Fruit fly (Drosophila melanogaster) whole organism, embryonic: ENCODE data around the gene Roc1b.

ENCODE experiments used
- CG11696 ChIP-seq: fragments of 200-800 bp; sonication (Bioruptor generic); IDR thresholded peaks from 2 replicates; pipeline ENCODE4 v1.3.6; 2022; ENCODE audit warnings: missing biosample characterization, missing genetic modification characterization
- CG12744 ChIP-seq: fragments of 200-800 bp; sonication (Bioruptor generic); optimal IDR thresholded peaks from 2 replicates; lab custom pipeline; 2016; ENCODE audit warnings: missing biosample characterization, missing genetic modification characterization
- CG15269 ChIP-seq: fragments of 200-800 bp; sonication (Bioruptor generic); optimal IDR thresholded peaks from 2 replicates; lab custom pipeline; 2018; ENCODE audit warnings: missing biosample characterization, mild to moderate bottlenecking, missing genetic modification characterization, moderate library complexity
- CG31224 ChIP-seq: fragments of 200-800 bp; sonication (Bioruptor generic); IDR thresholded peaks from 2 replicates; pipeline ENCODE4 v1.3.6; 2022; ENCODE audit warnings: missing biosample characterization, missing genetic modification characterization
- Lim3 ChIP-seq: fragments of 200-800 bp; sonication (Bioruptor generic); IDR thresholded peaks from 2 replicates; pipeline ENCODE4 v1.3.6; 2022; ENCODE audit warnings: missing biosample characterization, missing genetic modification characterization
- Ptx1 ChIP-seq: fragments of 200-800 bp; sonication (Bioruptor generic); IDR thresholded peaks from 2 replicates; pipeline ENCODE4 v1.3.6; 2022; ENCODE audit warnings: missing biosample characterization, missing genetic modification characterization
- ewg ChIP-seq: fragments of 200-800 bp; sonication (Bioruptor generic); optimal IDR thresholded peaks from 3 replicates; lab custom pipeline; 2017; ENCODE audit warnings: mild to moderate bottlenecking, missing biosample characterization, missing genetic modification reagents, missing genetic modification characterization
- grau ChIP-seq: fragments of 200-800 bp; optimal IDR thresholded peaks from 3 replicates; lab custom pipeline; 2019; ENCODE audit warnings: missing biosample characterization, mild to moderate bottlenecking, missing genetic modification characterization, moderate library complexity
- odd ChIP-seq: fragments of 200-800 bp; sonication (Bioruptor generic); optimal IDR thresholded peaks from 2 replicates; lab custom pipeline; 2017; ENCODE audit warnings: missing biosample characterization, mild to moderate bottlenecking, missing genetic modification characterization

DNA sequence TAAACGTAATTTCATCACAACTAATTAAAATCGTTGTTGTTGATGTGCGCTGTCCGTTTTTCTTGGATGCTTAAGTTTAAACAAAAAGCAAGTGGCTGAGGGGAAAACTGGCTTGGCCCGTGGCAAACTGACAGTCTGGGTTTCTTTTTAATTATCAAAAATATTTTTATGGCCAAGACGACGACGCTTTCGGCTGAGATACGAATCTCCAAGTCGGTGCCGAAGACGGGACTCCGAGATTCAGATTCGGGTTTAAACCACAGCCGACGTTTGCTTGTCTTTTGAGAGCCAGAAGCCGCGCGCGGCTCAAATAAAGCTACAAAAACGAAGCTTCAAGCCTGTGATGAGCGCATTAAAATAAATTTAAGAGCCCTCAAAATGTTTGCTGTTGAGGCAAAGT is 17.9 kb downstream of the Roc1b start:
- TF ChIP-seq ewg (GFP tag; lab: Kevin White, UChicago) (no peak), grau (no peak), CG11696 (GFP tag; lab: Robert Waterston, UW) (no peak), CG12744 (GFP tag; lab: Kevin White, UChicago) (no peak), Lim3 (no peak), CG15269 (peak; percentile 31), CG31224 (no peak), odd (GFP tag; lab: Kevin White, UChicago) (no peak), Ptx1 (GFP tag; lab: Robert Waterston, UW) (no peak)
